Worm (Caenorhabditis elegans): ENCODE measurements around the gene kynu-1.

ce11 chrX:6093046-6093445, 16.1 kb downstream of the kynu-1 start, which contains the start of gene C15H9.5:
- TF ChIP-seq ets-4 (GFP tag; optimal IDR thresholded peaks at IDR 0.05): no peak
- TF ChIP-seq nfya-1 (tag; optimal IDR thresholded peaks at IDR 0.05; ENCODE audit: borderline replicate concordance, insufficient read depth): no peak
- no peak for TF ChIP-seq ama-1 (optimal IDR thresholded peaks at IDR 0.05)
- no peak for TF ChIP-seq ama-1 (GFP tag; optimal IDR thresholded peaks at IDR 0.05)
- TF ChIP-seq ztf-25 (GFP tag; IDR thresholded peaks at IDR 0.05): no peak
- TF ChIP-seq egl-44 (GFP tag; IDR thresholded peaks at IDR 0.05): no peak
- TF ChIP-seq Y53G8AR.9 (GFP tag; conservative IDR thresholded peaks at IDR 0.05): no peak
- no peak for TF ChIP-seq unc-62 (GFP tag; optimal IDR thresholded peaks at IDR 0.05)
- TF ChIP-seq lin-35 (GFP tag; optimal IDR thresholded peaks at IDR 0.05): no peak
- TF ChIP-seq let-607 (tag; optimal IDR thresholded peaks at IDR 0.05): peak in 1 of 2 experiments; percentile 33
- no peak for TF ChIP-seq ztf-18 (tag; optimal IDR thresholded peaks at IDR 0.05)

Measured in whole organism, young adult.